Fruit fly (Drosophila melanogaster) whole organism, prepupa: Measurements from ENCODE around the gene Gss2.

ENCODE experiments used
- CG10631 ChIP-seq: fragments of 200-800 bp; sonication (Bioruptor generic); optimal IDR thresholded peaks from 2 replicates; lab custom pipeline; 2016; ENCODE audit warnings: missing biosample characterization, missing genetic modification characterization
- CG10669 ChIP-seq: fragments of 200-800 bp; sonication (Bioruptor generic); optimal IDR thresholded peaks from 3 replicates; lab custom pipeline; 2018; ENCODE audit warnings: missing biosample characterization, mild to moderate bottlenecking, missing genetic modification characterization, moderate library complexity
- CG11294 ChIP-seq: fragments of 200-800 bp; sonication (Bioruptor generic); IDR thresholded peaks from 2 replicates; pipeline ENCODE4 v1.3.6; 2022; ENCODE audit warnings: missing biosample characterization, missing genetic modification characterization
- CG11762 ChIP-seq: fragments of 200-800 bp; sonication (Bioruptor generic); optimal IDR thresholded peaks from 3 replicates; lab custom pipeline; 2016; ENCODE audit warnings: missing biosample characterization, missing genetic modification characterization; ENCODE audit not compliant: insufficient read depth
- CG15336 ChIP-seq: fragments of 200-800 bp; sonication (Bioruptor generic); IDR thresholded peaks from 2 replicates; pipeline ENCODE4 v1.3.6; 2022; ENCODE audit warnings: missing biosample characterization, missing genetic modification characterization
- CG1621 ChIP-seq: fragments of 200-800 bp; sonication (Bioruptor generic); optimal IDR thresholded peaks from 3 replicates; lab custom pipeline; 2018; ENCODE audit warnings: missing biosample characterization, mild to moderate bottlenecking, missing genetic modification characterization
- CG16779 ChIP-seq: fragments of 200-800 bp; sonication (Bioruptor generic); optimal IDR thresholded peaks from 3 replicates; lab custom pipeline; 2017; ENCODE audit warnings: missing biosample characterization, mild to moderate bottlenecking, missing genetic modification characterization
- CG3032 ChIP-seq: fragments of 200-800 bp; optimal IDR thresholded peaks from 2 replicates; lab custom pipeline; 2019; ENCODE audit warnings: missing biosample characterization, mild to moderate bottlenecking, missing genetic modification characterization, moderate library complexity
- CG31627 ChIP-seq: fragments of 200-800 bp; sonication (Bioruptor generic); optimal IDR thresholded peaks from 3 replicates; lab custom pipeline; 2016; ENCODE audit warnings: missing biosample characterization, missing genetic modification characterization
- CG32006 ChIP-seq: fragments of 200-800 bp; sonication (Bioruptor generic); optimal IDR thresholded peaks from 3 replicates; lab custom pipeline; 2017; ENCODE audit warnings: missing biosample characterization, mild to moderate bottlenecking, missing genetic modification characterization
- CG34406 ChIP-seq: fragments of 200-800 bp; sonication (Bioruptor generic); optimal IDR thresholded peaks from 3 replicates; lab custom pipeline; 2016; ENCODE audit warnings: missing biosample characterization, missing genetic modification characterization
- CG4318 ChIP-seq: fragments of 200-800 bp; sonication (Bioruptor generic); optimal IDR thresholded peaks from 3 replicates; lab custom pipeline; 2017; ENCODE audit warnings: missing biosample characterization, mild to moderate bottlenecking, missing genetic modification characterization
- CG6163 ChIP-seq: fragments of 200-800 bp; sonication (Bioruptor generic); IDR thresholded peaks from 3 replicates; pipeline ENCODE4 v1.3.6; 2022; ENCODE audit warnings: missing biosample characterization, missing genetic modification characterization
- CG6792 ChIP-seq: fragments of 200-800 bp; sonication (Bioruptor generic); optimal IDR thresholded peaks from 3 replicates; lab custom pipeline; 2016; ENCODE audit warnings: missing biosample characterization, missing genetic modification characterization
- CG6808 ChIP-seq: fragments of 200-800 bp; sonication (Bioruptor generic); optimal IDR thresholded peaks from 3 replicates; lab custom pipeline; 2017; ENCODE audit warnings: missing biosample characterization, missing genetic modification characterization, mild to moderate bottlenecking, moderate library complexity, missing genetic modification reagents
- CG8119 ChIP-seq: fragments of 200-800 bp; sonication (Bioruptor generic); IDR thresholded peaks from 3 replicates; pipeline ENCODE4 v1.3.6; 2022; ENCODE audit warnings: missing biosample characterization, missing genetic modification characterization
- CG8319 ChIP-seq: fragments of 200-800 bp; sonication (Bioruptor generic); optimal IDR thresholded peaks from 3 replicates; lab custom pipeline; 2016; ENCODE audit warnings: missing biosample characterization, missing genetic modification characterization
- CG8632 ChIP-seq: fragments of 200-800 bp; sonication (Bioruptor generic); optimal IDR thresholded peaks from 3 replicates; lab custom pipeline; 2016; ENCODE audit warnings: missing biosample characterization, missing genetic modification characterization
- CG9139 ChIP-seq: fragments of 200-800 bp; sonication (Bioruptor generic); optimal IDR thresholded peaks from 3 replicates; lab custom pipeline; 2017; ENCODE audit warnings: missing biosample characterization, mild to moderate bottlenecking, missing genetic modification characterization
- Eip78C ChIP-seq: fragments of 200-800 bp; sonication (Bioruptor generic); peaks from one replicate; lab custom pipeline; 2016; ENCODE audit warnings: missing biosample characterization, missing genetic modification characterization
- Eip93F ChIP-seq: fragments of 200-800 bp; sonication (Bioruptor generic); optimal IDR thresholded peaks from 2 replicates; lab custom pipeline; 2016; ENCODE audit warnings: missing biosample characterization, mild to moderate bottlenecking, missing genetic modification characterization
- Ets21C ChIP-seq: fragments of 200-800 bp; sonication (Bioruptor generic); optimal IDR thresholded peaks from 3 replicates; lab custom pipeline; 2016; ENCODE audit warnings: missing biosample characterization, missing genetic modification characterization
- Hr38 ChIP-seq: sonication (Bioruptor generic); optimal IDR thresholded peaks from 2 replicates; lab custom pipeline; 2016; ENCODE audit warnings: missing biosample characterization, missing genetic modification characterization
- Hr39 ChIP-seq: fragments of 200-800 bp; sonication (Bioruptor generic); optimal IDR thresholded peaks from 2 replicates; lab custom pipeline; 2016; ENCODE audit warnings: missing biosample characterization, missing genetic modification characterization
- Lpt ChIP-seq: fragments of 200-800 bp; sonication (Bioruptor generic); optimal IDR thresholded peaks from 3 replicates; lab custom pipeline; 2016; ENCODE audit warnings: missing biosample characterization, missing genetic modification characterization
- Met ChIP-seq: fragments of 200-800 bp; sonication (Bioruptor generic); optimal IDR thresholded peaks from 3 replicates; lab custom pipeline; 2016; ENCODE audit warnings: missing biosample characterization, missing genetic modification characterization
- OdsH ChIP-seq: fragments of 200-800 bp; sonication (Bioruptor generic); optimal IDR thresholded peaks from 3 replicates; lab custom pipeline; 2016; ENCODE audit warnings: missing biosample characterization, missing genetic modification characterization
- Smox ChIP-seq: fragments of 200-800 bp; sonication (Bioruptor generic); optimal IDR thresholded peaks from 3 replicates; lab custom pipeline; 2016; ENCODE audit warnings: missing biosample characterization, missing genetic modification characterization
- Sox102F ChIP-seq: fragments of 200-800 bp; sonication (Bioruptor generic); optimal IDR thresholded peaks from 2 replicates; lab custom pipeline; 2016; ENCODE audit warnings: missing biosample characterization, mild to moderate bottlenecking, missing genetic modification characterization
- Sox14 ChIP-seq: fragments of 200-800 bp; sonication (Bioruptor generic); optimal IDR thresholded peaks from 3 replicates; lab custom pipeline; 2016; ENCODE audit warnings: missing biosample characterization, missing genetic modification characterization
- Sox15 ChIP-seq: fragments of 200-800 bp; sonication (Bioruptor generic); optimal IDR thresholded peaks from 3 replicates; lab custom pipeline; 2016; ENCODE audit warnings: missing biosample characterization, missing genetic modification characterization
- achi ChIP-seq: fragments of 200-800 bp; sonication (Bioruptor generic); optimal IDR thresholded peaks from 3 replicates; lab custom pipeline; 2016; ENCODE audit warnings: missing biosample characterization, missing genetic modification characterization
- acj6 ChIP-seq: fragments of 200-800 bp; sonication (Bioruptor generic); optimal IDR thresholded peaks from 3 replicates; lab custom pipeline; 2016; ENCODE audit warnings: missing biosample characterization, missing genetic modification characterization
- cyc ChIP-seq: fragments of 200-800 bp; sonication (Bioruptor generic); optimal IDR thresholded peaks from 3 replicates; lab custom pipeline; 2016; ENCODE audit warnings: missing biosample characterization, missing genetic modification characterization
- dac ChIP-seq: fragments of 200-800 bp; sonication (Bioruptor generic); optimal IDR thresholded peaks from 2 replicates; lab custom pipeline; 2017; ENCODE audit warnings: missing biosample characterization, mild to moderate bottlenecking, missing genetic modification characterization
- eg ChIP-seq: fragments of 200-800 bp; sonication (Bioruptor generic); IDR thresholded peaks from 3 replicates; pipeline ENCODE4 v1.3.6; 2022; ENCODE audit warnings: missing biosample characterization, missing genetic modification characterization
- esn ChIP-seq: fragments of 200-800 bp; sonication (Bioruptor generic); optimal IDR thresholded peaks from 2 replicates; lab custom pipeline; 2016; ENCODE audit warnings: missing biosample characterization, mild to moderate bottlenecking, missing genetic modification characterization, moderate library complexity
- fd59A ChIP-seq: fragments of 200-800 bp; sonication (Bioruptor generic); optimal IDR thresholded peaks from 2 replicates; lab custom pipeline; 2017; ENCODE audit warnings: missing biosample characterization, mild to moderate bottlenecking, missing genetic modification characterization, missing genetic modification reagents
- fd85E ChIP-seq: fragments of 200-800 bp; sonication (Bioruptor generic); optimal IDR thresholded peaks from 3 replicates; lab custom pipeline; 2016; ENCODE audit warnings: missing biosample characterization, missing genetic modification characterization
- fkh ChIP-seq: fragments of 200-800 bp; sonication (Bioruptor generic); optimal IDR thresholded peaks from 3 replicates; lab custom pipeline; 2017; ENCODE audit warnings: missing biosample characterization, mild to moderate bottlenecking, missing genetic modification characterization, moderate library complexity
- net ChIP-seq: fragments of 200-800 bp; sonication (Bioruptor generic); optimal IDR thresholded peaks from 3 replicates; lab custom pipeline; 2016; ENCODE audit warnings: missing biosample characterization, missing genetic modification characterization
- pdm3 ChIP-seq: fragments of 200-800 bp; sonication (Bioruptor generic); optimal IDR thresholded peaks from 3 replicates; lab custom pipeline; 2016; ENCODE audit warnings: missing biosample characterization, missing genetic modification characterization
- salr ChIP-seq, 2 experiments: fragments of 200-800 bp; sonication (Bioruptor generic); optimal IDR thresholded peaks; 3 replicates each; lab custom pipeline; 2016 to 2018; ENCODE audit warnings: missing biosample characterization in 2 of 2, missing genetic modification characterization in 2 of 2, mild to moderate bottlenecking in 1 of 2
- spab ChIP-seq: fragments of 200-800 bp; sonication (Bioruptor generic); optimal IDR thresholded peaks from 2 replicates; lab custom pipeline; 2017; ENCODE audit warnings: missing biosample characterization, mild to moderate bottlenecking, missing genetic modification characterization, missing genetic modification reagents
- ss ChIP-seq, 2 experiments: fragments of 200-800 bp; sonication (Bioruptor generic); optimal IDR thresholded peaks; 2 replicates in 1 of 2; 3 replicates in 1 of 2; lab custom pipeline; 2017 to 2018; ENCODE audit warnings: mild to moderate bottlenecking in 2 of 2, missing biosample characterization in 2 of 2, missing genetic modification characterization in 2 of 2, moderate library complexity in 1 of 2
- svp ChIP-seq: fragments of 200-800 bp; sonication (Bioruptor generic); peaks from one replicate; lab custom pipeline; 2016; ENCODE audit warnings: missing biosample characterization, missing genetic modification characterization
- topi ChIP-seq: fragments of 200-800 bp; sonication (Bioruptor generic); optimal IDR thresholded peaks from 3 replicates; lab custom pipeline; 2016; ENCODE audit warnings: missing biosample characterization, missing genetic modification characterization
- vri ChIP-seq: fragments of 200-800 bp; sonication (Bioruptor generic); optimal IDR thresholded peaks from 3 replicates; lab custom pipeline; 2016; ENCODE audit warnings: missing biosample characterization, mild to moderate bottlenecking, missing genetic modification characterization

Gss2 gene

DNA sequence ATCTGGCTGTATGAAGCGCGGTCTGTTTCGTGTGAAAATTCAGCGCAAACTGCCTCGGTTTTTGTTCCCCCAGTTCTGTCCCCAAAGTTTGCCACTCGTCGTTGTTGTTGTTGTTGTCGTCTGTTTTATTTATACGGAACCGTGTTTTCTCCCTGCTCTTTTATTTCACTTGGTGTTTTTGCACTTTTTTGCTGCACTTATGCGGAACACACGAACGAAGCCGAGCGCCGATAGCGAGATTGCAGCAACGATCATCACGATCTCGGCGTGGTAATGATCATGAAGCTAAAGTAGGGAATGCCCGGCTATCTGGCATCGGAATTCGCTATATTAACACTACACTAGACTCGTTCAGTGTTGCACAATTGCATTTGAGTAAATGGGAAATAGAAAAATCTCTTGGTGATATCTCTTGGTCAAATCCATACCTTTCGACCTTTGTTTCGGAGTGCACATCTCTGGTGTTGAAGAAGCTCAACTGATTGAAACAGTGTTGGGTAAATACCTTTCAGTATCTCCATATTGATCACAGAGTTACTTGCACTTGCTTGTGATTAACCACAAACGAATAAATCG, 24.4 kb upstream of the Gss2 start (continued):
- TF ChIP-seq fd85E (GFP tag; lab: Kevin White, UChicago), result no peak
- TF ChIP-seq Hr38, result no peak
- 0 out of 2 replicates have a peak, but pooled peaks have one; percentile 19 for TF ChIP-seq CG15336
- TF ChIP-seq Sox102F, result peak; percentile 55
- peak; percentile 28 for TF ChIP-seq net (GFP tag; lab: Kevin White, UChicago)
- TF ChIP-seq CG6163 (GFP tag; lab: Robert Waterston, UW), result peak; percentile 46; the same call in 2 of the 3 replicates
- peak; percentile 17 for TF ChIP-seq CG9139
- TF ChIP-seq CG6808 (GFP tag; lab: Kevin White, UChicago), result peak; percentile 44
- TF ChIP-seq CG3032 (tag; lab: Kevin White, UChicago), result no peak
- TF ChIP-seq Ets21C (GFP tag; lab: Kevin White, UChicago), result peak; percentile 41
- peak; percentile 59 for TF ChIP-seq esn (GFP tag; lab: Kevin White, UChicago)
- TF ChIP-seq Hr39, result peak; percentile 66
- TF ChIP-seq achi (GFP tag; lab: Kevin White, UChicago), result peak; percentile 44
- peak; percentile 56 for TF ChIP-seq cyc (GFP tag; lab: Kevin White, UChicago)
- no peak for TF ChIP-seq dac (GFP tag; lab: Kevin White, UChicago)
- no peak for TF ChIP-seq CG8119
- TF ChIP-seq topi, result peak; percentile 74
- peak; percentile 30 for TF ChIP-seq Sox15 (GFP tag; lab: Kevin White, UChicago)
- peak; percentile 46 for TF ChIP-seq CG6792 (GFP tag; lab: Kevin White, UChicago)
- TF ChIP-seq Eip78C, result peak; percentile 86
- peak; percentile 6 for TF ChIP-seq CG11762 (GFP tag; lab: Kevin White, UChicago)
- TF ChIP-seq acj6, result peak; percentile 27
- TF ChIP-seq salr (GFP tag; optimal IDR thresholded peaks at IDR 0.05; lab: Kevin White, UChicago), result no peak
- TF ChIP-seq CG11294 (GFP tag; lab: Robert Waterston, UW), result no peak
- no peak for TF ChIP-seq spab
- peak; percentile 31 for TF ChIP-seq CG10631 (GFP tag; lab: Kevin White, UChicago)
- TF ChIP-seq, all 60 proteins: peak for 43

dm6 chrX:17875695-17876094, 23.8 kb upstream of the Gss2 start:
- TF ChIP-seq pdm3 (GFP tag; lab: Kevin White, UChicago) (no peak), achi (GFP tag; lab: Kevin White, UChicago) (no peak), Sox15 (GFP tag; lab: Kevin White, UChicago) (no peak), cyc (GFP tag; lab: Kevin White, UChicago) (no peak), fkh (GFP tag; lab: Kevin White, UChicago) (no peak), acj6 (no peak), Eip78C (peak; percentile 41), ss (GFP tag; optimal IDR thresholded peaks at IDR 0.05; lab: Kevin White, UChicago) (no peak), Eip93F (peak; percentile 64), CG1621 (tag; lab: Kevin White, UChicago) (no peak), OdsH (GFP tag; lab: Kevin White, UChicago) (no peak), CG8319 (GFP tag; lab: Kevin White, UChicago) (no peak), Lpt (no peak), CG6163 (GFP tag; lab: Robert Waterston, UW) (no peak), svp (GFP tag; lab: Kevin White, UChicago) (peak; percentile 58), CG8119 (no peak), CG10669 (GFP tag; lab: Kevin White, UChicago) (no peak), CG4318 (GFP tag; lab: Kevin White, UChicago) (no peak), CG31627 (GFP tag; lab: Kevin White, UChicago) (no peak), CG6792 (GFP tag; lab: Kevin White, UChicago) (no peak), vri (GFP tag; lab: Kevin White, UChicago) (no peak), CG34406 (GFP tag; lab: Kevin White, UChicago) (no peak), CG10631 (GFP tag; lab: Kevin White, UChicago) (no peak), Met (GFP tag; lab: Kevin White, UChicago) (peak; percentile 32), fd85E (GFP tag; lab: Kevin White, UChicago) (no peak), CG16779 (tag; lab: Kevin White, UChicago) (no peak), CG11762 (GFP tag; lab: Kevin White, UChicago) (no peak), CG15336 (no peak), dac (GFP tag; lab: Kevin White, UChicago) (no peak), eg (GFP tag; lab: Robert Waterston, UW) (no peak), Smox (peak; percentile 33), CG32006 (no peak), Sox14 (GFP tag; lab: Kevin White, UChicago) (peak; percentile 15), CG8632 (GFP tag; lab: Kevin White, UChicago) (no peak), CG9139 (no peak), CG11294 (GFP tag; lab: Robert Waterston, UW) (no peak), net (GFP tag; lab: Kevin White, UChicago) (no peak), CG3032 (tag; lab: Kevin White, UChicago) (no peak), fd59A (GFP tag; lab: Kevin White, UChicago) (no peak)
